Fruit fly (Drosophila melanogaster): ENCODE results near the gene CG6693.
A peak's percentile ranks its signal among the peaks of the same experiment; 100 is the strongest.

The CG6693 gene

DNA sequence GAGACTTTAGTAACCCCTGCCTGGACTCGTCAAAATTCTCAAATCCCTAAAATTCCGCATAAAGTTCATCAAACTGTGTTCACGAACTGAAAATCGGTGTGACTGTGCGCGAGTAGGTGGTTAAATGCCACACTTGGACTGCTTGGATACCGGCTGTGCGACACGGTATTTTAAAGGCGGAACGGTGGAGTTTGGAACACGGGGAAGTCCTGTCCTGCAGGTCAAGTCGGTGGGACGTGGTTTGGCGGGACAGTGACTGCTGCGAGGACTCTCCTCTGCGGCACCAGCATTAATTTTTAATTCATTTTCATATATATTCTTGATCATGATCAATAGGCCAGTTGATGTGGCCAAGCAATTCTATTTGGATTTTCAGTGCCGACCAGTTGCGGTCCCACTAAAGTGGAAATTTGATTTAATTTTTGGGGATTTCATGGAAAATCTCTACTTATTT is 13.5 kb upstream of the CG6693 start, which contains the start of the genes Arfip and CG17721:
Gene Arfip, minus strand, starts transcription at position 96 of the 454 bp plus-strand sequence.
Gene CG17721, plus strand, starts transcription at position 223 of the 454 bp plus-strand sequence.
- TF ChIP-seq CG1621 (tag; optimal IDR thresholded peaks at IDR 0.05) (peak; percentile 89), CG31627 (GFP tag; optimal IDR thresholded peaks at IDR 0.05) (no peak), CG7368 (GFP tag; optimal IDR thresholded peaks at IDR 0.05) (no peak), topi (GFP tag; optimal IDR thresholded peaks at IDR 0.05) (no peak), salr (GFP tag; optimal IDR thresholded peaks at IDR 0.05) (no peak)

dm6 chr3R:11231705-11232261 is 10.3 kb upstream of the CG6693 start, which contains the start of the genes CG17187 and Dph3:
CG17187 (minus strand) TSS chr3R:11231879.
Dph3 (plus strand) TSS chr3R:11231912.
- TF ChIP-seq esn (GFP tag; optimal IDR thresholded peaks at IDR 0.05): no peak

dm6 chr3R:11231037-11231436 is 9.6 kb upstream of the CG6693 start:
- TF ChIP-seq vri (GFP tag; optimal IDR thresholded peaks at IDR 0.05): no peak
- no peak for TF ChIP-seq eg (GFP tag; IDR thresholded peaks at IDR 0.05)
- TF ChIP-seq Hr39 (GFP tag; optimal IDR thresholded peaks at IDR 0.05): no peak
- TF ChIP-seq CG11294 (GFP tag; IDR thresholded peaks at IDR 0.05): no peak

- TF ChIP-seq Eip78C (GFP tag) (no peak), achi (GFP tag; optimal IDR thresholded peaks at IDR 0.05) (no peak), dac (GFP tag; optimal IDR thresholded peaks at IDR 0.05) (no peak), Hr38 (GFP tag; optimal IDR thresholded peaks at IDR 0.05) (no peak), CG15336 (GFP tag; IDR thresholded peaks at IDR 0.05) (no peak), CG3919 (GFP tag; optimal IDR thresholded peaks at IDR 0.05) (no peak), CG3032 (tag; optimal IDR thresholded peaks at IDR 0.05) (no peak), CG6854 (GFP tag; optimal IDR thresholded peaks at IDR 0.05) (no peak), acj6 (GFP tag; optimal IDR thresholded peaks at IDR 0.05) (no peak), esn (GFP tag; optimal IDR thresholded peaks at IDR 0.05) (no peak), cyc (GFP tag; optimal IDR thresholded peaks at IDR 0.05) (no peak), CG8119 (GFP tag; IDR thresholded peaks at IDR 0.05) (no peak), CG11902 (GFP tag; optimal IDR thresholded peaks at IDR 0.05) (no peak), svp (GFP tag) (no peak)
Measured at dm6 chr3R:11230392-11230791, 9.0 kb upstream of the CG6693 start, which contains the start of gene GCC88. GCC88 (minus strand) TSS chr3R:11230600.

DNA sequence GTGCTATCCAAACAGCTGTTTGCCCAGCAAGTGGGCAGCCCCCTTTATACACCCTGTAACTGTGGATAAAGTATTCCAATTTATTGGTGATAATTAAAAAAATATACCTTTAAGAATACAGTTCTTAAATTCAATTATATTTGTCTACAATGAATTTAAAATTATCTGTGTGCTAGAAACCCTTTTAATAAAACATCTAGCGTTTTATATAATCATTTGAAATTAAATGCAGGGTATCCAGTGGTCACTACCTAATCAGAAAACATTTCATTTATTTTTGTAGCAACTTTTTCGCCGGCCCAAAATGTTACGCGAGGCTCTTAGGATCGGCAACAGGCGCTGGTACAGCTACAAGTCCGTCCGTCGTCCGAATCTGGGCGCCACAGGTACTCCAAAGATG is 5.1 kb upstream of the CG6693 start, which contains the start of gene CG17726:
Gene CG17726, plus strand, starts transcription at position 267 of the 400 bp plus-strand sequence.
- TF ChIP-seq Hr39 (GFP tag; optimal IDR thresholded peaks at IDR 0.05) (peak; percentile 95), dac (GFP tag; optimal IDR thresholded peaks at IDR 0.05) (peak; percentile 71), Met (GFP tag; optimal IDR thresholded peaks at IDR 0.05) (peak; percentile 96), dsx (GFP tag; optimal IDR thresholded peaks at IDR 0.05; ENCODE audit: poor library complexity, severe bottlenecking) (peak; percentile 96), topi (GFP tag; optimal IDR thresholded peaks at IDR 0.05) (peak; percentile 97), CG6163 (GFP tag; IDR thresholded peaks at IDR 0.05) (peak; percentile 99), Ets21C (GFP tag; optimal IDR thresholded peaks at IDR 0.05) (peak; percentile 92), spab (GFP tag; optimal IDR thresholded peaks at IDR 0.05) (no peak), Hr4 (GFP tag; optimal IDR thresholded peaks at IDR 0.05) (no peak), lz (GFP tag; optimal IDR thresholded peaks at IDR 0.05) (peak; percentile 97), vri (GFP tag; optimal IDR thresholded peaks at IDR 0.05) (no peak), CG11294 (GFP tag; IDR thresholded peaks at IDR 0.05) (peak; percentile 95), CG11762 (GFP tag; optimal IDR thresholded peaks at IDR 0.05; ENCODE audit: insufficient read depth) (no peak), Lpt (GFP tag; optimal IDR thresholded peaks at IDR 0.05) (peak; percentile 87), Hr38 (GFP tag; optimal IDR thresholded peaks at IDR 0.05) (no peak), pdm3 (GFP tag; optimal IDR thresholded peaks at IDR 0.05) (peak; percentile 97), CG10669 (GFP tag; optimal IDR thresholded peaks at IDR 0.05) (peak; percentile 94), CG31627 (GFP tag; optimal IDR thresholded peaks at IDR 0.05) (peak; percentile 97), CG3919 (GFP tag; optimal IDR thresholded peaks at IDR 0.05) (peak; percentile 97), CG6808 (GFP tag; optimal IDR thresholded peaks at IDR 0.05) (peak; percentile 89), CG6854 (GFP tag; optimal IDR thresholded peaks at IDR 0.05) (peak; percentile 89), CG6276 (GFP tag; optimal IDR thresholded peaks at IDR 0.05) (no peak), CG10631 (GFP tag; optimal IDR thresholded peaks at IDR 0.05) (no peak), Blimp-1 (GFP tag; optimal IDR thresholded peaks at IDR 0.05) (peak; percentile 80), CG16779 (tag; optimal IDR thresholded peaks at IDR 0.05) (no peak), Eip75B (GFP tag; optimal IDR thresholded peaks at IDR 0.05) (peak; percentile 96), CG15336 (GFP tag; IDR thresholded peaks at IDR 0.05) (peak; percentile 99), Sox102F (GFP tag; optimal IDR thresholded peaks at IDR 0.05) (peak; percentile 92), Eip78C (GFP tag) (peak; percentile 99), Eip93F (GFP tag; optimal IDR thresholded peaks at IDR 0.05) (peak; percentile 76)
